Worm (Caenorhabditis elegans) whole organism, L4 larva: ENCODE results near the gene nhr-127.

Experiments
- R02D3.7 ChIP-seq: fragments of 150-350 bp; sonication (generic microtip); optimal IDR thresholded peaks from 3 replicates; lab custom pipeline; 2014; ENCODE audit warnings: missing biosample characterization, missing genetic modification characterization
- aha-1 ChIP-seq: fragments of 150-350 bp; peaks from one replicate; lab custom pipeline; 2014; ENCODE audit warnings: missing biosample characterization, missing genetic modification characterization
- ceh-44 ChIP-seq: fragments of 200-800 bp; sonication (Bioruptor generic); IDR thresholded peaks from 2 replicates; pipeline ENCODE4 v1.3.6; 2022; ENCODE audit warnings: missing genetic modification reagents, missing genetic modification characterization, missing compliant biosample characterization
- hlh-30 ChIP-seq: sonication (generic microtip); optimal IDR thresholded peaks from 2 replicates; lab custom pipeline; 2017; ENCODE audit warnings: antibody characterized with exemption, mild to moderate bottlenecking, missing genetic modification characterization, missing compliant biosample characterization; ENCODE audit not compliant: insufficient read depth
- lin-13 ChIP-seq: fragments of 150-350 bp; optimal IDR thresholded peaks from 2 replicates; lab custom pipeline; 2014; ENCODE audit warnings: missing biosample characterization, missing genetic modification reagents, missing genetic modification characterization
- lin-15B ChIP-seq: fragments of 150-350 bp; sonication (generic microtip); optimal IDR thresholded peaks from 3 replicates; lab custom pipeline; 2014; ENCODE audit warnings: missing biosample characterization, missing genetic modification characterization
- lir-3 ChIP-seq: sonication (generic microtip); optimal IDR thresholded peaks from 2 replicates; lab custom pipeline; 2016; ENCODE audit warnings: mild to moderate bottlenecking, missing genetic modification characterization, missing compliant biosample characterization
- lsy-2 ChIP-seq, 2 experiments: fragments of 150-350 bp in 1 of 2; sonication (generic microtip) in 1 of 2; optimal IDR thresholded peaks; 2 replicates each; lab custom pipeline; 2014 to 2017; ENCODE audit warnings: missing biosample characterization in 2 of 2, missing genetic modification characterization in 2 of 2
- pqm-1 ChIP-seq: sonication (generic microtip); optimal IDR thresholded peaks from 2 replicates; lab custom pipeline; 2017; ENCODE audit warnings: missing biosample characterization, missing genetic modification characterization
- unc-39 ChIP-seq: sonication (generic microtip); optimal IDR thresholded peaks from 2 replicates; lab custom pipeline; 2017; ENCODE audit warnings: missing biosample characterization, missing genetic modification characterization

- TF ChIP-seq aha-1 (tag; lab: Kevin White, UChicago) (peak; percentile 93), lsy-2 (tag; optimal IDR thresholded peaks at IDR 0.05; lab: Kevin White, UChicago) (no peak), hlh-30 (tag; lab: Kevin White, UChicago) (no peak), pqm-1 (tag; lab: Kevin White, UChicago) (no peak), unc-39 (no peak), ceh-44 (GFP tag; lab: Robert Waterston, UW) (no peak), lin-15B (tag; lab: Kevin White, UChicago) (no peak), R02D3.7 (tag; lab: Kevin White, UChicago) (no peak), lin-13 (GFP tag; lab: Kevin White, UChicago) (no peak), lir-3 (tag; lab: Kevin White, UChicago) (no peak)
Measured at ce11 chrV:16308343-16308742, 48.6 kb downstream of the nhr-127 start.
